Fruit fly (Drosophila melanogaster): ENCODE data around the gene CG14262.
A peak's percentile ranks its signal among the peaks of the same experiment; 100 is the strongest.

Gene CG14262

dm6 chr3R:27263434-27264215 lies 1.6 kb downstream of the CG14262 start, which contains the start of gene woc (continued):
- TF ChIP-seq CG4404 (GFP tag; IDR thresholded peaks at IDR 0.05) (peak; percentile 37; the same call in 1 of the 2 replicates), Side (GFP tag; optimal IDR thresholded peaks at IDR 0.05) (peak; percentile 65), cwo (GFP tag; optimal IDR thresholded peaks at IDR 0.05) (peak; percentile 57), Dfd (GFP tag; optimal IDR thresholded peaks at IDR 0.05) (no peak), CG17359 (tag; optimal IDR thresholded peaks at IDR 0.05) (no peak), zfh2 (GFP tag; optimal IDR thresholded peaks at IDR 0.05) (peak; percentile 71), CG9817 (tag; optimal IDR thresholded peaks at IDR 0.05) (no peak), ac (GFP tag; optimal IDR thresholded peaks at IDR 0.05) (no peak), E2f2 (GFP tag; IDR thresholded peaks at IDR 0.05) (peak; percentile 83), ap (GFP tag; IDR thresholded peaks at IDR 0.05) (0 out of 2 replicates have a peak, but pooled peaks have one; percentile 42), HmgD (GFP tag; optimal IDR thresholded peaks at IDR 0.05) (peak; percentile 55), tap (tag; optimal IDR thresholded peaks at IDR 0.05) (no peak), Ravus (GFP tag; IDR thresholded peaks at IDR 0.05) (peak; percentile 4; the same call in 1 of the 2 replicates), C15 (GFP tag; IDR thresholded peaks at IDR 0.05) (no peak), abd-A (tag; optimal IDR thresholded peaks at IDR 0.05) (no peak), Hand (GFP tag; optimal IDR thresholded peaks at IDR 0.05) (no peak), corto (GFP tag; optimal IDR thresholded peaks at IDR 0.05) (no peak), sisA (GFP tag; IDR thresholded peaks at IDR 0.05) (peak; percentile 60), ewg (GFP tag; optimal IDR thresholded peaks at IDR 0.05) (no peak), Max (GFP tag; optimal IDR thresholded peaks at IDR 0.05) (peak; percentile 48), knrl (GFP tag; IDR thresholded peaks at IDR 0.05; ENCODE audit: partially characterized antibody) (peak; percentile 67; the same call in 2 of the 3 replicates), CTCF (GFP tag; optimal IDR thresholded peaks at IDR 0.05) (peak; percentile 30), CG10565 (GFP tag; optimal IDR thresholded peaks at IDR 0.05) (no peak), zf30C (GFP tag; optimal IDR thresholded peaks at IDR 0.05) (peak; percentile 90), CG1603 (tag; optimal IDR thresholded peaks at IDR 0.05) (peak; percentile 81), amos (GFP tag; IDR thresholded peaks at IDR 0.05; ENCODE audit: partially characterized antibody) (peak; percentile 85), Dbx (GFP tag; IDR thresholded peaks at IDR 0.05) (peak; percentile 68), prd (optimal IDR thresholded peaks at IDR 0.05) (no peak), prd (GFP tag; IDR thresholded peaks at IDR 0.05) (peak; percentile 69; the same call in 2 of the 3 replicates), CG3847 (GFP tag; IDR thresholded peaks at IDR 0.05) (peak; percentile 41; the same call in 1 of the 2 replicates), jumu (GFP tag; optimal IDR thresholded peaks at IDR 0.05) (peak; percentile 62), CG32772 (GFP tag; IDR thresholded peaks at IDR 0.05) (peak; percentile 68), CG7839 (tag; optimal IDR thresholded peaks at IDR 0.05) (no peak), gem (tag; optimal IDR thresholded peaks at IDR 0.05) (no peak), lilli (GFP tag; optimal IDR thresholded peaks at IDR 0.05) (peak; percentile 79), CG18262 (tag; optimal IDR thresholded peaks at IDR 0.05) (peak; percentile 33), Dref (GFP tag; IDR thresholded peaks at IDR 0.05) (peak; percentile 95), tgo (GFP tag; IDR thresholded peaks at IDR 0.05) (peak; percentile 53), wdn (GFP tag; IDR thresholded peaks at IDR 0.05) (peak; percentile 69), tna (GFP tag; IDR thresholded peaks at IDR 0.05; ENCODE audit: partially characterized antibody) (peak; percentile 88), CG9932 (GFP tag; IDR thresholded peaks at IDR 0.05) (peak; percentile 69), CG1832 (GFP tag; optimal IDR thresholded peaks at IDR 0.05) (no peak), bowl (GFP tag; IDR thresholded peaks at IDR 0.05) (no peak), vfl (GFP tag; optimal IDR thresholded peaks at IDR 0.05) (peak; percentile 52), sob (GFP tag; IDR thresholded peaks at IDR 0.05) (peak; percentile 19; the same call in 1 of the 2 replicates), Antp (GFP tag; optimal IDR thresholded peaks at IDR 0.05) (peak; percentile 70), Optix (GFP tag; IDR thresholded peaks at IDR 0.05) (peak; percentile 28; the same call in 1 of the 3 replicates), Neu2 (GFP tag; optimal IDR thresholded peaks at IDR 0.05; ENCODE audit: borderline replicate concordance) (no peak), CG4730 (GFP tag; IDR thresholded peaks at IDR 0.05) (peak; percentile 29; the same call in 1 of the 2 replicates), eve (GFP tag; optimal IDR thresholded peaks at IDR 0.05) (peak in 1 of 2 experiments; percentile 52)
